Worm (Caenorhabditis elegans) whole organism, late embryonic: Measurements from ENCODE around the gene drd-1.

ENCODE experiments used
- C08G9.2 ChIP-seq: sonication (generic microtip); optimal IDR thresholded peaks from 2 replicates; lab custom pipeline; 2016; ENCODE audit warnings: mild to moderate bottlenecking, missing genetic modification characterization, moderate library complexity, missing compliant biosample characterization
- C38D4.7 ChIP-seq: fragments of 200-800 bp; sonication (Bioruptor generic); optimal IDR thresholded peaks from 2 replicates; lab custom pipeline; 2018; ENCODE audit warnings: mild to moderate bottlenecking, missing genetic modification characterization, moderate library complexity, missing compliant biosample characterization
- F13H6.1 ChIP-seq: sonication (generic microtip); optimal IDR thresholded peaks from 2 replicates; lab custom pipeline; 2016; ENCODE audit warnings: missing genetic modification characterization, missing compliant biosample characterization
- Y22D7AL.16 ChIP-seq: sonication (generic microtip); optimal IDR thresholded peaks from 2 replicates; lab custom pipeline; 2016; ENCODE audit warnings: missing genetic modification characterization, missing compliant biosample characterization
- ceh-2 ChIP-seq: sonication (generic microtip); optimal IDR thresholded peaks from 2 replicates; lab custom pipeline; 2016; ENCODE audit warnings: missing genotype, missing genetic modification characterization, missing compliant biosample characterization
- ceh-24 ChIP-seq: sonication (generic microtip); optimal IDR thresholded peaks from 2 replicates; lab custom pipeline; 2016; ENCODE audit warnings: mild to moderate bottlenecking, missing genetic modification characterization, missing compliant biosample characterization
- ceh-34 ChIP-seq: sonication (generic microtip); optimal IDR thresholded peaks from 2 replicates; lab custom pipeline; 2016; ENCODE audit warnings: mild to moderate bottlenecking, missing genetic modification characterization, missing compliant biosample characterization
- ceh-45 ChIP-seq: fragments of 200-800 bp; sonication (Bioruptor generic); IDR thresholded peaks from 2 replicates; pipeline ENCODE4 v1.3.6; 2022; ENCODE audit warnings: missing genetic modification reagents, missing genetic modification characterization, missing compliant biosample characterization
- ceh-48 ChIP-seq: sonication (generic microtip); optimal IDR thresholded peaks from 2 replicates; lab custom pipeline; 2016; ENCODE audit warnings: missing genetic modification characterization, inconsistent platforms, missing compliant biosample characterization
- ceh-6 ChIP-seq: fragments of 200-800 bp; sonication (Bioruptor generic); optimal IDR thresholded peaks from 2 replicates; lab custom pipeline; 2018; ENCODE audit warnings: mild to moderate bottlenecking, missing genetic modification characterization, missing compliant biosample characterization
- ceh-9 ChIP-seq: sonication (generic microtip); optimal IDR thresholded peaks from 2 replicates; lab custom pipeline; 2016; ENCODE audit warnings: mild to moderate bottlenecking, missing genetic modification characterization, inconsistent platforms, missing compliant biosample characterization
- che-1 ChIP-seq: sonication (generic microtip); optimal IDR thresholded peaks from 2 replicates; lab custom pipeline; 2016; ENCODE audit warnings: mild to moderate bottlenecking, missing genetic modification characterization, missing compliant biosample characterization
- elt-2 ChIP-seq: sonication (generic microtip); optimal IDR thresholded peaks from 2 replicates; lab custom pipeline; 2016; ENCODE audit warnings: missing genetic modification reagents, missing genetic modification characterization, missing compliant biosample characterization
- fax-1 ChIP-seq: sonication (generic microtip); optimal IDR thresholded peaks from 2 replicates; lab custom pipeline; 2016; ENCODE audit warnings: missing genotype, missing genetic modification characterization, missing compliant biosample characterization
- fkh-10 ChIP-seq: fragments of 150-350 bp; optimal IDR thresholded peaks from 2 replicates; lab custom pipeline; 2014; ENCODE audit warnings: missing biosample characterization, missing genetic modification reagents, missing genetic modification characterization
- fkh-6 ChIP-seq: sonication (generic microtip); optimal IDR thresholded peaks from 2 replicates; lab custom pipeline; 2016; ENCODE audit warnings: missing genetic modification characterization, missing compliant biosample characterization
- gmeb-2 ChIP-seq: sonication (generic microtip); optimal IDR thresholded peaks from 2 replicates; lab custom pipeline; 2016; ENCODE audit warnings: missing genetic modification characterization, inconsistent platforms, missing compliant biosample characterization
- hlh-15 ChIP-seq: sonication (generic microtip); optimal IDR thresholded peaks from 2 replicates; lab custom pipeline; 2016; ENCODE audit warnings: missing genetic modification characterization, missing compliant biosample characterization
- hlh-6 ChIP-seq: sonication (generic microtip); optimal IDR thresholded peaks from 2 replicates; lab custom pipeline; 2016; ENCODE audit warnings: missing genotype, missing genetic modification characterization, missing compliant biosample characterization
- hlh-8 ChIP-seq: sonication (generic microtip); optimal IDR thresholded peaks from 2 replicates; lab custom pipeline; 2016; ENCODE audit warnings: missing genotype, missing genetic modification characterization, missing compliant biosample characterization
- lim-6 ChIP-seq: sonication (generic microtip); optimal IDR thresholded peaks from 2 replicates; lab custom pipeline; 2016; ENCODE audit warnings: missing genetic modification characterization, missing compliant biosample characterization
- lin-11 ChIP-seq: fragments of 200-800 bp; sonication (Bioruptor generic); optimal IDR thresholded peaks from 2 replicates; lab custom pipeline; 2018; ENCODE audit warnings: mild to moderate bottlenecking, missing genetic modification characterization, missing compliant biosample characterization
- mec-3 ChIP-seq: sonication (generic microtip); optimal IDR thresholded peaks from 2 replicates; lab custom pipeline; 2016; ENCODE audit warnings: borderline replicate concordance, missing genetic modification characterization, missing compliant biosample characterization
- nfya-1 ChIP-seq: sonication (generic microtip); optimal IDR thresholded peaks from 2 replicates; lab custom pipeline; 2017; ENCODE audit warnings: missing genetic modification characterization, mild to moderate bottlenecking, missing compliant biosample characterization, antibody characterized with exemption, moderate library complexity
- npax-4 ChIP-seq: sonication (generic microtip); optimal IDR thresholded peaks from 2 replicates; lab custom pipeline; 2016; ENCODE audit warnings: missing genetic modification characterization, missing compliant biosample characterization
- odd-2 ChIP-seq: sonication (generic microtip); optimal IDR thresholded peaks from 2 replicates; lab custom pipeline; 2017; ENCODE audit warnings: antibody characterized with exemption, mild to moderate bottlenecking, missing genetic modification characterization, missing compliant biosample characterization
- pax-1 ChIP-seq: fragments of 150-350 bp; optimal IDR thresholded peaks from 2 replicates; lab custom pipeline; 2014; ENCODE audit warnings: missing biosample characterization, missing genetic modification characterization
- pqm-1 ChIP-seq: sonication (generic microtip); optimal IDR thresholded peaks from 2 replicates; lab custom pipeline; 2016; ENCODE audit warnings: missing genetic modification characterization, missing compliant biosample characterization
- ref-2 ChIP-seq: sonication (generic microtip); optimal IDR thresholded peaks from 2 replicates; lab custom pipeline; 2016; ENCODE audit warnings: missing genetic modification characterization, missing compliant biosample characterization
- rnt-1 ChIP-seq: sonication (generic microtip); optimal IDR thresholded peaks from 2 replicates; lab custom pipeline; 2016; ENCODE audit warnings: missing genetic modification characterization, missing compliant biosample characterization
- sdc-2 ChIP-seq: sonication (generic microtip); optimal IDR thresholded peaks from 2 replicates; lab custom pipeline; 2016; ENCODE audit warnings: missing genotype, missing genetic modification characterization, missing compliant biosample characterization
- sox-4 ChIP-seq: sonication (generic microtip); optimal IDR thresholded peaks from 2 replicates; lab custom pipeline; 2017; ENCODE audit warnings: mild to moderate bottlenecking, missing genetic modification characterization, inconsistent platforms, missing compliant biosample characterization
- tbx-2 ChIP-seq: sonication (generic microtip); optimal IDR thresholded peaks from 2 replicates; lab custom pipeline; 2016; ENCODE audit warnings: missing genetic modification characterization, missing compliant biosample characterization
- ttx-3 ChIP-seq: sonication (generic microtip); optimal IDR thresholded peaks from 2 replicates; lab custom pipeline; 2016; ENCODE audit warnings: missing genetic modification reagents, missing genetic modification characterization, missing compliant biosample characterization
- unc-55 ChIP-seq: sonication (generic microtip); optimal IDR thresholded peaks from 2 replicates; lab custom pipeline; 2017; ENCODE audit warnings: missing biosample characterization, missing genetic modification reagents, missing genetic modification characterization
- unc-86 ChIP-seq: sonication (generic microtip); optimal IDR thresholded peaks from 2 replicates; lab custom pipeline; 2016; ENCODE audit warnings: missing genetic modification characterization, missing compliant biosample characterization

The drd-1 gene

DNA sequence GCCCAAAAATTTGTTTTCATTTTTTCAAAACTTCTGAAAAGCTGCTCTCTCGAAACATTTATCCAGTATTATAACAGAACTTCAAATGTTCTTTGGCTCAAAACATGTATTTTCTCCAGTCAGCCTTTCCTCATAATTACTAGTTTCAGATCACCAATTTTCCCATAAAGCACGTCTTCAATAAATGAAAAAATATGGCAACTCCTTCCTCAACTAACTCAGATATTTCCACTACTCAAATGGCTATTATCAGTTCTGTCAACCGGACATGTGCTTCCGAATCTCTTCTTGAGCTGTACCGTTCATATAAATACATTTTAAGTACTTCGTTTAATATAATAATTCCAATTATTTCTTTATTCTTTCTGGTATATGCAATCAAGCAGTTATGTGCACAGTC is 19.6 kb downstream of the drd-1 start, which contains the start of gene sra-13:
sra-13 (plus strand) TSS at position 195 of the 400 bp plus-strand sequence.
- TF ChIP-seq F13H6.1 (no peak), hlh-15 (tag; lab: Kevin White, UChicago) (no peak)

DNA sequence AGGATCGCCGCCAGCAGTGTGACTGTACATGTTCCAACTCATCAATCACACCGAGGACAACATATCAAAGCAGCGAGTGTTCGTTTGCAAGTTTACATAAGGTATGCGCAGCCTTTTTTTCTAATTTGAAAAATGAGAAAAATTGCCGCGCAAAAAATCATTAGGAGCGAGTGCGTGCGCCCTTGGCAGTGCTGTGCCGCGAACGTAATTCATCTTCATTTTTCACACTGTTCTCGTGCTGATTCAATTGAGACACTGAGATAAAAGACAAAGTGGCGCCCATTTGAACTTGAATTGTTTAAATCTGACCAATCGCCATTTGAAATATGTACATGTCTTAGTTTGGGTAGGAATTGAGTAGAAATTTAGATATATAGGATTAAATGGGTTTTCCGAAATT is 21.7 kb downstream of the drd-1 start:
- TF ChIP-seq fkh-6 = no peak
- TF ChIP-seq C08G9.2 (tag; lab: Kevin White, UChicago) = no peak
- no peak for TF ChIP-seq ceh-24 (tag; lab: Kevin White, UChicago)
- TF ChIP-seq hlh-6 (tag; lab: Kevin White, UChicago) = no peak
- TF ChIP-seq unc-86 (tag; lab: Kevin White, UChicago) = no peak
- no peak for TF ChIP-seq lim-6
- TF ChIP-seq ttx-3 (tag; lab: Kevin White, UChicago) = no peak
- TF ChIP-seq che-1 (tag; lab: Kevin White, UChicago) = no peak
- no peak for TF ChIP-seq lin-11 (tag; lab: Kevin White, UChicago)
- TF ChIP-seq F13H6.1 = no peak

DNA sequence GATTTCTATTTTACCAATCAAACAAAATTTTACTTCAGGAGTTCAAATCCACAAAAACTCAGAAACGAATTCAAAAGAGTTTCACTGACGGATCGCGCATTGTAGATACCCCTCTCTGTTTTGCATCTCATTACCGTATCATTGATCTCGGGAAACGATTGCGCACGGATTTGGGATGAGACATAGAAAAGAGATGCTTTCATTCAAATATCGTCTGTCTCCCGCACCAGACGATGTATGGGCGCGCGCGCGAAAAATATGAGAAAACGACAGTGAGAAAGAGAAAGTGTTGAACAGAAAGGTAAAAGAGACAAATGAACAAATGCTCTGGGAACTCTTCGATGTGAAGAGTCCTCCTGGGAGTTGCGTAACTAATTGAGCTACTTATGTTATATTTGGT is 23.2 kb downstream of the drd-1 start:
- no peak for TF ChIP-seq npax-4 (tag; lab: Kevin White, UChicago)
- TF ChIP-seq Y22D7AL.16 (tag; lab: Kevin White, UChicago) = no peak
- TF ChIP-seq sdc-2 (tag; lab: Kevin White, UChicago) = no peak
- TF ChIP-seq mec-3 (tag; lab: Kevin White, UChicago) = no peak
- no peak for TF ChIP-seq C38D4.7 (GFP tag; lab: Kevin White, UChicago)

DNA sequence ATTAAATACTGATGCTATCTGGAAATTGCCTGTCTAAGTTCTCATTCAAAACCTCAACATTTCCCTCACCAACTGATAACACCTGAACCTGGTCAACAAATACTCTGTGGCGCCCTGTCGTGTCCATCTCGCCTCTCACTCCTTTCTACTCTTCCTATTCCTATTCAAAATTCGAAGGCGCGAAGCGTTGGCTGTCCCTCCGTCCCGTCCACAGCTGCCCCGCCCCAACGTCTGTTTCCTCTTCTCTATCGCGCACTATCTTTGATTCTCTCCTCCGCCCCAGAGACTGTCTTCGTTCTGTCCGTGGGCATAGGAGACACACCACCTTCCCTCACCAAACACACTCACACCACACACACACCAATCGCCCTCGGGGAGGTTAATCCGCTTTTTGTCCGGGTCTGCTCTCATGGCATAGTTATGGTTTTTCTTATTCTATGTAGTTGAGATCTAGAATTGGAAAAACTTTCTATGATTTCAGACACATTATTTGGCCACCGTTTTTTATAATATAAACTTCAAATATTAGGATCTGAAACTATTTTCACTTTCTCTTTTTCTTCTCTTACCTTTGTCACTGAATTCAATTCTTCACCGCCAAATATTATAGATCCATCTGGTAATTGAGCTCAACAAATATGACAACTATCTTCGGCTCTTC is 24.3 kb downstream of the drd-1 start, which contains the start of gene efl-3:
efl-3 (plus strand) TSS at position 611 of the 661 bp plus-strand sequence.
- TF ChIP-seq ceh-48 (no peak), ceh-6 (GFP tag; lab: Kevin White, UChicago) (no peak), gmeb-2 (no peak), unc-55 (GFP tag; lab: Kevin White, UChicago) (no peak), odd-2 (tag; lab: Kevin White, UChicago) (no peak), lin-11 (tag; lab: Kevin White, UChicago) (no peak), fkh-10 (GFP tag; lab: Kevin White, UChicago) (no peak), fax-1 (tag; lab: Kevin White, UChicago) (no peak), Y22D7AL.16 (tag; lab: Kevin White, UChicago) (no peak), pax-1 (no peak), tbx-2 (tag; lab: Kevin White, UChicago) (peak; percentile 25), ref-2 (tag; lab: Kevin White, UChicago) (peak; percentile 42), nfya-1 (peak; percentile 22), ceh-45 (peak; percentile 23; the same call in 1 of the 2 replicates), sdc-2 (tag; lab: Kevin White, UChicago) (peak; percentile 1), ceh-9 (tag; lab: Kevin White, UChicago) (no peak), sox-4 (tag; lab: Kevin White, UChicago) (no peak), ceh-2 (tag; lab: Kevin White, UChicago) (peak; percentile 22), hlh-8 (tag; lab: Kevin White, UChicago) (no peak), ceh-34 (peak; percentile 36), pqm-1 (tag; lab: Kevin White, UChicago) (no peak)

DNA sequence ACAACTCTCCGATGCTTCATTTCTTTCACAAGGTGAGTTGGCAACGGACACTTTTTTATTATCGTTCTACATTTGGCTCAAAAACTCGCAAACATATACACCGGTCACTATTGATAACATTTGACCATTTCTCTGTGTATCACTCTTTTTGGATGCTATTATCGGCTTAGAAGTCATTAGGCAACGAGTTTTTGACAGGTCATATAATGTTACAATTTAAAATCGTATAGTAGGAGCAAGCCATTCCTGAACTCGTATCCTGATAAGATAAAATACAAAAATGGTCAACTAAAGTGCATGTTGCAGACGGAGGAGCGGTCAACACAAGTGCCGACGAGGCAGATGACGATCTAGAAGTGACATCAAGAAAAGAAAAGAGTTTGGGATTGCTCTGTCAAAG is 25.1 kb downstream of the drd-1 start:
- TF ChIP-seq elt-2 (tag; lab: Kevin White, UChicago) = peak; percentile 65
- TF ChIP-seq rnt-1 (tag; lab: Kevin White, UChicago) = no peak
- TF ChIP-seq, all 69 proteins: peak for 1
